Worm (Caenorhabditis elegans) whole organism, early embryonic: ENCODE data around the gene pdr-1.

Experiments
- B0310.2 ChIP-seq: sonication (generic microtip); optimal IDR thresholded peaks from 2 replicates; lab custom pipeline; 2016; ENCODE audit warnings: mild to moderate bottlenecking, missing genetic modification characterization, missing compliant biosample characterization
- F13C5.2 ChIP-seq: sonication (generic microtip); optimal IDR thresholded peaks from 2 replicates; lab custom pipeline; 2017; ENCODE audit warnings: mild to moderate bottlenecking, missing genetic modification characterization, inconsistent platforms, missing compliant biosample characterization
- aly-1 ChIP-seq: sonication (generic microtip); optimal IDR thresholded peaks from 2 replicates; lab custom pipeline; 2016; ENCODE audit warnings: missing genetic modification characterization, missing compliant biosample characterization
- ama-1 ChIP-seq: fragments of 150-350 bp; optimal IDR thresholded peaks from 2 replicates; lab custom pipeline; 2014
- ceh-13 ChIP-seq: fragments of 200-800 bp; sonication (Bioruptor generic); optimal IDR thresholded peaks from 2 replicates; lab custom pipeline; 2018; ENCODE audit warnings: mild to moderate bottlenecking, missing genetic modification characterization, missing compliant biosample characterization
- ceh-36 ChIP-seq: sonication (generic microtip); optimal IDR thresholded peaks from 2 replicates; lab custom pipeline; 2016; ENCODE audit warnings: missing genetic modification characterization, inconsistent platforms, missing compliant biosample characterization
- ets-7 ChIP-seq: sonication (generic microtip); optimal IDR thresholded peaks from 2 replicates; lab custom pipeline; 2016; ENCODE audit warnings: missing genotype, missing genetic modification characterization, missing compliant biosample characterization
- flt-1 ChIP-seq: fragments of 200-800 bp; sonication (Bioruptor generic); IDR thresholded peaks from 2 replicates; pipeline ENCODE4 v1.3.6; 2022; ENCODE audit warnings: missing genetic modification characterization, missing compliant biosample characterization
- hmbx-1 ChIP-seq: sonication (generic microtip); optimal IDR thresholded peaks from 2 replicates; lab custom pipeline; 2016; ENCODE audit warnings: mild to moderate bottlenecking, missing genetic modification characterization, missing compliant biosample characterization
- hmg-4 ChIP-seq: fragments of 200-800 bp; sonication (Bioruptor generic); optimal IDR thresholded peaks from 2 replicates; lab custom pipeline; 2018; ENCODE audit warnings: mild to moderate bottlenecking, missing genetic modification characterization, missing compliant biosample characterization
- hnd-1 ChIP-seq: sonication (generic microtip); optimal IDR thresholded peaks from 2 replicates; lab custom pipeline; 2016; ENCODE audit warnings: missing genetic modification characterization, missing compliant biosample characterization
- pes-1 ChIP-seq: fragments of 200-800 bp; sonication (Bioruptor generic); IDR thresholded peaks from 2 replicates; pipeline ENCODE4 v1.3.6; 2022; ENCODE audit warnings: missing genetic modification reagents, missing genetic modification characterization, missing compliant biosample characterization
- scrt-1 ChIP-seq: fragments of 200-800 bp; sonication (Bioruptor generic); IDR thresholded peaks from 2 replicates; pipeline ENCODE4 v1.3.6; 2022; ENCODE audit warnings: missing genetic modification characterization, missing compliant biosample characterization
- sea-1 ChIP-seq: fragments of 200-800 bp; sonication (Bioruptor generic); conservative IDR thresholded peaks from 2 replicates; pipeline ENCODE4 v1.3.6; 2022; ENCODE audit warnings: missing genetic modification characterization, missing compliant biosample characterization
- tbx-11 ChIP-seq: fragments of 200-800 bp; sonication (Bioruptor generic); IDR thresholded peaks from 2 replicates; pipeline ENCODE4 v1.3.6; 2022; ENCODE audit warnings: missing genetic modification characterization, missing compliant biosample characterization
- tbx-37 ChIP-seq: fragments of 200-800 bp; sonication (Bioruptor generic); conservative IDR thresholded peaks from 2 replicates; pipeline ENCODE4 v1.3.6; 2022; ENCODE audit warnings: missing genetic modification reagents, missing genetic modification characterization, missing compliant biosample characterization
- tra-4 ChIP-seq: sonication (generic microtip); optimal IDR thresholded peaks from 2 replicates; lab custom pipeline; 2017; ENCODE audit warnings: missing genetic modification characterization, missing compliant biosample characterization

pdr-1 gene

ce11 chrIII:13762046-13762445, 9.3 kb upstream of the pdr-1 start, which contains the start of gene dbn-1:
Gene dbn-1 (minus strand): TSS chrIII:13762069.
- TF ChIP-seq tra-4 (tag; lab: Kevin White, UChicago) (no peak), ceh-36 (tag; lab: Kevin White, UChicago) (no peak), hmg-4 (GFP tag; lab: Kevin White, UChicago) (no peak), sea-1 (GFP tag; lab: Robert Waterston, UW) (no peak), pes-1 (no peak), ceh-13 (GFP tag; lab: Kevin White, UChicago) (no peak), flt-1 (GFP tag; lab: Robert Waterston, UW) (no peak), ets-7 (no peak), hnd-1 (tag; lab: Kevin White, UChicago) (no peak), hmbx-1 (tag; lab: Kevin White, UChicago) (no peak), ama-1 (lab: Kevin White, UChicago) (no peak), tbx-37 (GFP tag; lab: Robert Waterston, UW) (no peak), scrt-1 (no peak), aly-1 (no peak), F13C5.2 (tag; lab: Kevin White, UChicago) (no peak), tbx-11 (GFP tag; lab: Robert Waterston, UW) (no peak), B0310.2 (tag; lab: Kevin White, UChicago) (no peak)

ce11 chrIII:13763260-13764112, 7.8 kb upstream of the pdr-1 start:
- TF ChIP-seq ets-7: no peak
- TF ChIP-seq hmg-4 (GFP tag; lab: Kevin White, UChicago): no peak
- no peak for TF ChIP-seq hmbx-1 (tag; lab: Kevin White, UChicago)
- TF ChIP-seq F13C5.2 (tag; lab: Kevin White, UChicago): no peak
- no peak for TF ChIP-seq sea-1 (GFP tag; lab: Robert Waterston, UW)
- TF ChIP-seq tra-4 (tag; lab: Kevin White, UChicago): no peak
- TF ChIP-seq B0310.2 (tag; lab: Kevin White, UChicago): no peak
- no peak for TF ChIP-seq tbx-11 (GFP tag; lab: Robert Waterston, UW)
- no peak for TF ChIP-seq ama-1 (lab: Kevin White, UChicago)
- no peak for TF ChIP-seq ceh-36 (tag; lab: Kevin White, UChicago)
- TF ChIP-seq pes-1: no peak
- TF ChIP-seq ceh-13 (GFP tag; lab: Kevin White, UChicago): no peak
- no peak for TF ChIP-seq scrt-1
- no peak for TF ChIP-seq aly-1
- TF ChIP-seq hnd-1 (tag; lab: Kevin White, UChicago): no peak

- no peak for TF ChIP-seq ama-1 (lab: Kevin White, UChicago)
- TF ChIP-seq hnd-1 (tag; lab: Kevin White, UChicago): no peak
- TF ChIP-seq tbx-37 (GFP tag; lab: Robert Waterston, UW): no peak
- TF ChIP-seq F13C5.2 (tag; lab: Kevin White, UChicago): no peak
- no peak for TF ChIP-seq B0310.2 (tag; lab: Kevin White, UChicago)
- TF ChIP-seq ceh-36 (tag; lab: Kevin White, UChicago): no peak
- no peak for TF ChIP-seq flt-1 (GFP tag; lab: Robert Waterston, UW)
- no peak for TF ChIP-seq sea-1 (GFP tag; lab: Robert Waterston, UW)
- TF ChIP-seq tra-4 (tag; lab: Kevin White, UChicago): no peak
- no peak for TF ChIP-seq tbx-11 (GFP tag; lab: Robert Waterston, UW)
- TF ChIP-seq scrt-1: no peak
Measured at ce11 chrIII:13765782-13766181, 5.5 kb upstream of the pdr-1 start.

DNA sequence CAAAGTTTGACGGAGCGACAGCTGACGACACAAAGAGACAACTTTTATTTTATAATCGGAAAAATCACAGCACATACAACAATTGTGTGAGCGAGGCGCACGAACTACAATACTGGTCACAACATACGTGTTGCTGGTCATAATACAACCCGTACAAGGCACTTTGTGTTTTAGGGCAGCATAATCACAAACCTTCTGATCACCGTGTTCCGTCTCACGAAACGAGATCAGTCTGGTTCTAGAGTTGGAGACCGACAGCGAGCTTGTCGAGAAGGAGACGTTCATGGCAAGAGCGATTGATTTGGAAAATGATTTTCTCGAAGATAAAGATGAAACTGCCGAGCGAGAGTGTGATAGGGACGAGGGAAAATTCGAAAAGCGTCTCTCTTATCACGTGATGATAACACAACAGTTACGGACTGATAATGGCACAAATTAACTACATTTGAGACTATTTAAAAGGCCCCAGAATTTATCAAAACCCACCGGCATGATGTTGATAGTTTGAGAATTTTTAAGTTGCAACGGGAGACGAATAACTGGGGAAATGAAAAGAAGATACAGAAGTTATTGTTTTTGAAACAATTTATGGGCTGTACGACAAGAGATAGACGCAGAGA, 4.5 kb upstream of the pdr-1 start:
- TF ChIP-seq B0310.2 (tag; lab: Kevin White, UChicago) (no peak), flt-1 (GFP tag; lab: Robert Waterston, UW) (no peak), hmbx-1 (tag; lab: Kevin White, UChicago) (no peak), F13C5.2 (tag; lab: Kevin White, UChicago) (no peak)

ce11 chrIII:13768074-13768662, 3.1 kb upstream of the pdr-1 start, which contains the start of gene rml-1:
Gene rml-1 (minus strand): TSS chrIII:13768092.
- TF ChIP-seq tra-4 (tag; lab: Kevin White, UChicago) (no peak), pes-1 (0 out of 2 replicates have a peak, but pooled peaks have one; percentile 10), ama-1 (lab: Kevin White, UChicago) (peak; percentile 44), tbx-37 (GFP tag; lab: Robert Waterston, UW) (no peak)

DNA sequence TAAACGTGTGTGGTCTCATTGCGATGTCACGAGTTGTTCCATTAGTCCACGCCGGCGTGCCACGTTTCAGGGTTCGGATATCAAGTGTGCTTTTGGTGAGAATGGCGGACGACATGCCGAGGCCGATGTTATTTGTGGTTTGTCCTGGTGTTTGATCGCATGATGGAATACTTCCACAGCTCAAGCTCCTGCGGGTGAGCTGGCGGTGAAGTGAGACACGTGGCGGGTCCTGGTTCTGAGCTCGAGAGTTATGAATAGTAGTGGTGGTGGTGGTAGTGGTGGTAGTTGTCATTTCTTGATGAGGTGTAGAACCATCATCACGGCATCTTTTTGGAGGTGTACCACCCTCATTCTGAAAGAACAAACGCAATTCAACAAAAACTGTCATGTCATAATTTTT, 1.3 kb upstream of the pdr-1 start:
- no peak for TF ChIP-seq B0310.2 (tag; lab: Kevin White, UChicago)
- TF ChIP-seq aly-1: no peak
- TF ChIP-seq F13C5.2 (tag; lab: Kevin White, UChicago): no peak
- TF ChIP-seq pes-1: no peak
- TF ChIP-seq hmbx-1 (tag; lab: Kevin White, UChicago): no peak
- TF ChIP-seq tbx-37 (GFP tag; lab: Robert Waterston, UW): no peak
- no peak for TF ChIP-seq ceh-13 (GFP tag; lab: Kevin White, UChicago)
- no peak for TF ChIP-seq ama-1 (lab: Kevin White, UChicago)
- TF ChIP-seq hmg-4 (GFP tag; lab: Kevin White, UChicago): no peak
- TF ChIP-seq hnd-1 (tag; lab: Kevin White, UChicago): no peak
- no peak for TF ChIP-seq tra-4 (tag; lab: Kevin White, UChicago)
- TF ChIP-seq tbx-11 (GFP tag; lab: Robert Waterston, UW): no peak
- TF ChIP-seq scrt-1: no peak
- TF ChIP-seq flt-1 (GFP tag; lab: Robert Waterston, UW): no peak
- TF ChIP-seq ets-7: no peak
- no peak for TF ChIP-seq ceh-36 (tag; lab: Kevin White, UChicago)
- no peak for TF ChIP-seq sea-1 (GFP tag; lab: Robert Waterston, UW)
